Worm (Caenorhabditis elegans): Measurements from ENCODE around the gene F17C11.6.

DNA sequence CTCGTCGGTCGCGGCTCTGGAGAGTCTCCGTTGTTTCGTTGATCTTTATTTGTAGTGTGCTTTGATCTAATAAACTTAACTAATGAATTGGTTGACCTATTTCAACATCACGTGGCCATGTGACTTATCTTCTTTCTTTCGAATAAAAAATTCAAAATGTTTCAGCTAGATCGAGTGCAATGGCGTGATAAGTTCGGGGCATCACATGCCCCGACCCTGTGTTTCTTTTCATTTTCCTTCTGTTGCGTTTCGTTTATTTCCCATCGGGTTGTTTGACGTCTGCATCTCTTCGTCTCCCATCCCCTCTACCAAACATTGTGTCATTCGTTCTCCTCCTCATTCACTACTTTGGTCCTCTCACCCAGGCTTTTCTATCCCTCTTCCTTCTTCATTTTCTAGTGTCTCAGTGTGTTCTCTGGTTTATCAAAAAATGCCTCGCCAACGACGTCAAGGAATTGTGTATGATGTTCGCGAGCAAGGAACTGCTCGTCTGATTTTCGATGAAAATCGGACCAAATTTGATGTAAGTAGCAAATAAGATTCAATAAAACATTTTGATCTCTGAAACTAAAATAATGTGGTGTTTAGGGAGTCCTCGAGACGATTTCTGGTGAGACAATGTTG lies 3.2 kb upstream of the F17C11.6 start, which contains the start of gene F17C11.4:
- TF ChIP-seq hmg-4 (GFP tag; optimal IDR thresholded peaks at IDR 0.05): no peak
- no peak for TF ChIP-seq ama-1 (optimal IDR thresholded peaks at IDR 0.05)
- TF ChIP-seq ceh-13 (GFP tag; optimal IDR thresholded peaks at IDR 0.05): no peak
- TF ChIP-seq tra-4 (tag; optimal IDR thresholded peaks at IDR 0.05): no peak
- no peak for TF ChIP-seq flt-1 (GFP tag; IDR thresholded peaks at IDR 0.05)
- TF ChIP-seq hmbx-1 (tag; optimal IDR thresholded peaks at IDR 0.05): no peak
- no peak for TF ChIP-seq hnd-1 (tag; optimal IDR thresholded peaks at IDR 0.05)
- TF ChIP-seq B0310.2 (tag; optimal IDR thresholded peaks at IDR 0.05): no peak

All from whole organism, early embryonic.